Worm (Caenorhabditis elegans) whole organism, L2 larva: ENCODE results near the gene fbxb-111.

ENCODE experiments used
- nhr-237 ChIP-seq: fragments of 150-350 bp; optimal IDR thresholded peaks from 2 replicates; lab custom pipeline; 2014; ENCODE audit warnings: missing biosample characterization, missing genetic modification characterization
- nhr-6 ChIP-seq: fragments of 150-350 bp; optimal IDR thresholded peaks from 2 replicates; lab custom pipeline; 2014; ENCODE audit warnings: missing biosample characterization, missing genetic modification characterization
- ztf-11 ChIP-seq: sonication (generic microtip); optimal IDR thresholded peaks from 2 replicates; lab custom pipeline; 2017; ENCODE audit warnings: missing biosample characterization, missing genetic modification characterization

- TF ChIP-seq ztf-11 (no peak), nhr-6 (no peak), nhr-237 (tag; lab: Kevin White, UChicago) (no peak)
These were observed 25.2 kb downstream of the fbxb-111 start, which contains the start of gene F29A7.4 for ce11 chrII:2749595-2750048.
